Fruit fly (Drosophila melanogaster) whole organism, wandering third instar larva: ENCODE measurements around the gene CG32075.

ENCODE experiments used
- Abd-B ChIP-seq: fragments of >200 bp; optimal IDR thresholded peaks from 2 replicates; lab custom pipeline; 2017; ENCODE audit warnings: missing biosample characterization, missing genetic modification characterization
- CG32264 ChIP-seq: fragments of 200-800 bp; sonication (Bioruptor generic); optimal IDR thresholded peaks from 2 replicates; lab custom pipeline; 2016; ENCODE audit warnings: missing biosample characterization, missing genetic modification characterization
- CG9705 ChIP-seq: fragments of 200-800 bp; sonication (Bioruptor generic); optimal IDR thresholded peaks from 2 replicates; lab custom pipeline; 2018; ENCODE audit warnings: missing biosample characterization, mild to moderate bottlenecking, missing genetic modification characterization
- CrebA ChIP-seq: fragments of 200-800 bp; sonication (Bioruptor generic); optimal IDR thresholded peaks from 2 replicates; lab custom pipeline; 2016; ENCODE audit warnings: missing biosample characterization, mild to moderate bottlenecking, missing genetic modification characterization, borderline replicate concordance
- Dfd ChIP-seq: fragments of >200 bp; optimal IDR thresholded peaks from 2 replicates; lab custom pipeline; 2017; ENCODE audit warnings: missing biosample characterization, missing genetic modification characterization
- Dif ChIP-seq: fragments of 200-275, 200-300 bp; sonication (Bioruptor generic); optimal IDR thresholded peaks from 2 replicates; lab custom pipeline; 2018; ENCODE audit warnings: missing biosample characterization, missing genetic modification characterization; ENCODE audit not compliant: partially characterized antibody
- HLH106 ChIP-seq: fragments of 200-800 bp; optimal IDR thresholded peaks from 3 replicates; lab custom pipeline; 2019; ENCODE audit warnings: missing biosample characterization, mild to moderate bottlenecking, missing genetic modification characterization, moderate library complexity
- Hnf4 ChIP-seq: fragments of 200-800 bp; sonication (Bioruptor generic); optimal IDR thresholded peaks from 2 replicates; lab custom pipeline; 2016; ENCODE audit warnings: missing biosample characterization, mild to moderate bottlenecking, missing genetic modification characterization
- Hr78 ChIP-seq: fragments of >200 bp; optimal IDR thresholded peaks from 2 replicates; lab custom pipeline; 2017; ENCODE audit warnings: missing biosample characterization, missing genetic modification characterization
- Hr83 ChIP-seq: fragments of 200-300 bp; sonication (Bioruptor generic); optimal IDR thresholded peaks from 2 replicates; lab custom pipeline; 2016; ENCODE audit warnings: missing biosample characterization, mild to moderate bottlenecking, missing genetic modification characterization, moderate library complexity; ENCODE audit not compliant: poor library complexity, severe bottlenecking
- Mio ChIP-seq: sonication (Bioruptor generic); optimal IDR thresholded peaks from 2 replicates; lab custom pipeline; 2016; ENCODE audit warnings: missing biosample characterization, missing genetic modification characterization
- Myc ChIP-seq: fragments of >200 bp; optimal IDR thresholded peaks from 2 replicates; lab custom pipeline; 2017
- N ChIP-seq: fragments of >200 bp; optimal IDR thresholded peaks from 2 replicates; lab custom pipeline; 2018; ENCODE audit warnings: missing biosample characterization, missing external identifiers, missing genetic modification characterization
- OdsH ChIP-seq: fragments of 200-800 bp; sonication (Bioruptor generic); optimal IDR thresholded peaks from 2 replicates; lab custom pipeline; 2016; ENCODE audit warnings: missing biosample characterization, mild to moderate bottlenecking, missing genetic modification characterization
- Sp1 ChIP-seq: fragments of 200-800 bp; sonication (Bioruptor generic); optimal IDR thresholded peaks from 3 replicates; lab custom pipeline; 2019; ENCODE audit warnings: missing biosample characterization, mild to moderate bottlenecking, missing genetic modification characterization, moderate library complexity
- Vsx2 ChIP-seq: fragments of 200-300, 225-300 bp; sonication (Bioruptor generic); optimal IDR thresholded peaks from 2 replicates; lab custom pipeline; 2018; ENCODE audit warnings: missing biosample characterization, missing genetic modification characterization; ENCODE audit not compliant: partially characterized antibody
- br ChIP-seq: fragments of 200-800 bp; sonication (Bioruptor generic); optimal IDR thresholded peaks from 2 replicates; lab custom pipeline; 2016; ENCODE audit warnings: missing biosample characterization, missing genetic modification characterization
- brk ChIP-seq: fragments of 200-800 bp; sonication (Bioruptor generic); optimal IDR thresholded peaks from 2 replicates; lab custom pipeline; 2016; ENCODE audit warnings: missing biosample characterization, mild to moderate bottlenecking, missing genetic modification characterization
- dl ChIP-seq, 2 experiments: fragments of 175-275, 200-275 bp in 1 of 2; fragments of 200-275 bp in 1 of 2; sonication (Bioruptor generic); optimal IDR thresholded peaks; lab custom pipeline; 2018; ENCODE audit warnings: mild to moderate bottlenecking in 2 of 2, missing biosample characterization in 2 of 2, missing genetic modification characterization in 2 of 2, moderate library complexity in 2 of 2; ENCODE audit not compliant: partially characterized antibody in 2 of 2, insufficient read depth in 1 of 2
- dmrt93B ChIP-seq: fragments of 200-800 bp; sonication (Bioruptor generic); optimal IDR thresholded peaks from 2 replicates; lab custom pipeline; 2018; ENCODE audit warnings: missing biosample characterization, mild to moderate bottlenecking, missing genetic modification characterization
- dsf ChIP-seq: sonication (Bioruptor generic); optimal IDR thresholded peaks from 2 replicates; lab custom pipeline; 2016; ENCODE audit warnings: missing biosample characterization, missing genetic modification characterization, borderline replicate concordance
- ey ChIP-seq: fragments of 200-800 bp; sonication (Bioruptor generic); optimal IDR thresholded peaks from 2 replicates; lab custom pipeline; 2016; ENCODE audit warnings: missing biosample characterization, missing genetic modification characterization
- foxo ChIP-seq, 2 experiments: fragments of 200-800 bp; sonication (Bioruptor generic); optimal IDR thresholded peaks; 2 replicates in 1 of 2; 3 replicates in 1 of 2; lab custom pipeline; 2016 to 2017; ENCODE audit warnings: missing biosample characterization in 2 of 2, missing genetic modification characterization in 2 of 2
- fru ChIP-seq: fragments of 200-800 bp; sonication (Bioruptor generic); optimal IDR thresholded peaks from 3 replicates; lab custom pipeline; 2016; ENCODE audit warnings: missing biosample characterization, mild to moderate bottlenecking, missing genetic modification characterization
- h ChIP-seq: fragments of 200-800 bp; sonication (Bioruptor generic); optimal IDR thresholded peaks from 3 replicates; lab custom pipeline; 2016; ENCODE audit warnings: missing biosample characterization, mild to moderate bottlenecking, missing genetic modification characterization
- jim ChIP-seq: fragments of 175-275, 200-325 bp; sonication (Bioruptor generic); optimal IDR thresholded peaks from 2 replicates; lab custom pipeline; 2016; ENCODE audit warnings: missing biosample characterization, mild to moderate bottlenecking, missing genetic modification characterization
- lola ChIP-seq: fragments of >200 bp; optimal IDR thresholded peaks from 2 replicates; lab custom pipeline; 2017; ENCODE audit warnings: missing biosample characterization, missing genetic modification characterization
- pan ChIP-seq: fragments of >200 bp; optimal IDR thresholded peaks from 2 replicates; lab custom pipeline; 2017
- psq ChIP-seq: fragments of 200-800 bp; sonication (Bioruptor generic); optimal IDR thresholded peaks from 3 replicates; lab custom pipeline; 2017; ENCODE audit warnings: missing biosample characterization, mild to moderate bottlenecking, missing genetic modification characterization, moderate library complexity
- rgr ChIP-seq: fragments of 200-800 bp; sonication (Bioruptor generic); optimal IDR thresholded peaks from 3 replicates; lab custom pipeline; 2016; ENCODE audit warnings: missing biosample characterization, mild to moderate bottlenecking, missing genetic modification characterization
- sage ChIP-seq: fragments of 200-800 bp; sonication (Bioruptor generic); optimal IDR thresholded peaks from 2 replicates; lab custom pipeline; 2016; ENCODE audit warnings: missing biosample characterization, mild to moderate bottlenecking, missing genetic modification characterization
- sv ChIP-seq: fragments of 200-800 bp; sonication (Bioruptor generic); optimal IDR thresholded peaks from 3 replicates; lab custom pipeline; 2016; ENCODE audit warnings: missing biosample characterization, missing genetic modification characterization
- tai ChIP-seq: sonication (Bioruptor generic); optimal IDR thresholded peaks from 2 replicates; lab custom pipeline; 2016; ENCODE audit warnings: missing biosample characterization, missing genetic modification characterization
- woc ChIP-seq: sonication (Bioruptor generic); optimal IDR thresholded peaks from 2 replicates; lab custom pipeline; 2016; ENCODE audit warnings: missing biosample characterization, mild to moderate bottlenecking, missing genetic modification characterization

CG32075 gene

DNA sequence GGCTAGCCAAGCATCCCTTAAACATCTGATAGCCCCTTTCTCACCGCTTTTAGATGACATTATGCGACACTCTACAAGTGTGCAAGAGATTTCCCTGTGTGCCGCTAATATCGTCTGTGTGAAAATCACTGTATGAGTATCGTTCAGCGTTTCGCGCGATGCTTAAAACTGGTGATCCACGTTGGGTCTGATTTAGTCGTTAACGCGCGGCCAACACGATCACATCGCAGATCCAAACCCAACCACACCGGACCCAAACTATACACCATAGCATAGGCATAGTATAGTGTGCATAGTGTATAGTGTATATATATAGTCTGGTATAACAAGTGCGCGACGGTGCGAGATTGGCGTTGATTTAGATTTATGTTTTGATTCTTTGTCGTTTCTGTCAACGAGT, 10.9 kb downstream of the CG32075 start, which contains the start of gene CG7888:
Gene CG7888, plus strand, starts transcription at position 193 of the 400 bp plus-strand sequence.
- TF ChIP-seq CrebA = no peak
- TF ChIP-seq rgr (GFP tag; lab: Kevin White, UChicago) = no peak
- TF ChIP-seq brk = no peak

DNA sequence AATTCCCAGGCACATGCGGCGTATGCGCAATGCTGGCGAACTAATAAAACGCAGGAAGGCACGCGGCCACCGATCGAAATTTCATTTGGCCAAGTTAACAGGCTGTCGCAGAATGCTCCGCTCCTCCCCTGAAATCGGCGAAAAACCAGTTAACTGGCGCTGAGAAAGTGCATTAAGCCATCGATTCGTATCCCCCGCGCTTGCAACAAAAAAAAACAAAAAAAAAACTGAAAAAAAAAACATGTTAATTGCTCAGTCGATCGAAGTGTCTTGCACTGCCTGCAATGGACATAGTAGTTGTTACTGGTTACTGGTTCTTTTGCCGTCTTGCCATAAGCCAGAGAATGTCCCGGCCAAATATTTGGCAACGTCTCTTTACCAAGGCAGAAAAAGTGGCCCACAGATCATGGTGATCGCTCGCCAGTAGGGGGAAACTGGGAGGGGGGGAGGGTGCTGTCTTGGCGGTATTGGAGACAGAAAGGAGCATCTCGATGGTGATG, 11.9 kb downstream of the CG32075 start:
- TF ChIP-seq dsf (GFP tag; lab: Kevin White, UChicago) (no peak), fru (peak; percentile 4)
- TF ChIP-seq, all 38 proteins: peak for 1

DNA sequence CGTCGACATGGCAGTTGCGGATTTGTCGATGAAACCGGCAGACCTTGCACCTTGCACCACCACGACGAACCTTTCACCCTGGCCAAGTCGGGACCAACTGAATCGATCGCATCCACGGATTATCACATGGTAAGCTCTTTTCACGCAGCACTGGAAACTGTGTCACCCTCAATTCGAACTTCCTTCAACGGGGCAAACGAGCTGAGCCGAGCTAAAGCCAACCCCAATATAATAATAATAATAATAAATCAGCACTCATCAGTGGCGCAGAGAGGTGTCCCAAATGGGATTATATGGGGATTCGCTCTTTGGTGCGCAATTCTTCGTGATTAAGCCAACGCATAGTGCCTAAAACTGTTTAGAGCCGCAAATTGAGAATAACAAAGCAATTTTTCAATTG, 13.5 kb downstream of the CG32075 start, which contains the start of gene CG43693:
Gene CG43693, minus strand, starts transcription at position 101 of the 400 bp plus-strand sequence.
- TF ChIP-seq fru = no peak
- TF ChIP-seq brk = no peak
- no peak for TF ChIP-seq CG9705 (GFP tag; lab: Kevin White, UChicago)
- TF ChIP-seq Dif = no peak
- no peak for TF ChIP-seq sv (GFP tag; lab: Kevin White, UChicago)
- no peak for TF ChIP-seq lola (GFP tag; lab: Kevin White, UChicago)
- no peak for TF ChIP-seq Hr78 (GFP tag; lab: Kevin White, UChicago)
- no peak for TF ChIP-seq Dfd (GFP tag; lab: Kevin White, UChicago)
- no peak for TF ChIP-seq jim (GFP tag; lab: Kevin White, UChicago)
- no peak for TF ChIP-seq Mio (GFP tag; lab: Kevin White, UChicago)
- TF ChIP-seq foxo (GFP tag; optimal IDR thresholded peaks at IDR 0.05; lab: Kevin White, UChicago) = no peak
- TF ChIP-seq woc = no peak
- no peak for TF ChIP-seq CrebA
- TF ChIP-seq Hnf4 (GFP tag; lab: Kevin White, UChicago) = no peak
- TF ChIP-seq br (GFP tag; lab: Kevin White, UChicago) = no peak
- no peak for TF ChIP-seq Vsx2 (GFP tag; lab: Kevin White, UChicago)

DNA sequence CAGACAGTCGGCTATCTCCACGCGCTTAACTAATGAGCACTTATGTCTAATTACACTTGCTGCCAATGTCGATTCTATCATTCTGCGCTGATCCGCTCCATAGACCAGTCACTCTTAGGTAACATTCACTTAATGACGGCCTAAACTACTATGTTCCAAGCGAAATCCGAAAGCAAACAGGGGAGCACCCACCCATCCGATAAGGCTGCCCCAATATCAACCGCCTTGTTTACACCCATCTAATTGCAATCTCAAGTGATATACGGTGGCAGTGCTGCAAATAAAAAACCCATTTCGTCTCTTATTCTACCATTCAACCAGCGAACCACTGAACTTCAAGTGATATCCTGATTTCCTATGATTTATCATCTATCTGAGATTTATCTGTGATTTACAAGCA, 15.3 kb downstream of the CG32075 start:
- no peak for TF ChIP-seq Mio (GFP tag; lab: Kevin White, UChicago)
- no peak for TF ChIP-seq sv (GFP tag; lab: Kevin White, UChicago)
- no peak for TF ChIP-seq rgr (GFP tag; lab: Kevin White, UChicago)
- TF ChIP-seq N (GFP tag; lab: Kevin White, UChicago) = no peak
- TF ChIP-seq br (GFP tag; lab: Kevin White, UChicago) = no peak
- TF ChIP-seq dmrt93B (GFP tag; lab: Kevin White, UChicago) = no peak
- TF ChIP-seq sage (GFP tag; lab: Kevin White, UChicago) = no peak
- no peak for TF ChIP-seq OdsH (GFP tag; lab: Kevin White, UChicago)
- no peak for TF ChIP-seq jim (GFP tag; lab: Kevin White, UChicago)
- TF ChIP-seq Hnf4 (GFP tag; lab: Kevin White, UChicago) = no peak
- TF ChIP-seq woc = no peak
- TF ChIP-seq Abd-B (GFP tag; lab: Kevin White, UChicago) = no peak
- TF ChIP-seq dsf (GFP tag; lab: Kevin White, UChicago) = no peak
- no peak for TF ChIP-seq Vsx2 (GFP tag; lab: Kevin White, UChicago)
- no peak for TF ChIP-seq CG9705 (GFP tag; lab: Kevin White, UChicago)
- TF ChIP-seq Sp1 (GFP tag; lab: Kevin White, UChicago) = no peak
- no peak for TF ChIP-seq brk
- TF ChIP-seq CG32264 (GFP tag; lab: Kevin White, UChicago) = no peak
- no peak for TF ChIP-seq HLH106 (tag; lab: Kevin White, UChicago)
- no peak for TF ChIP-seq pan
- TF ChIP-seq, all 38 proteins: peak for 0

DNA sequence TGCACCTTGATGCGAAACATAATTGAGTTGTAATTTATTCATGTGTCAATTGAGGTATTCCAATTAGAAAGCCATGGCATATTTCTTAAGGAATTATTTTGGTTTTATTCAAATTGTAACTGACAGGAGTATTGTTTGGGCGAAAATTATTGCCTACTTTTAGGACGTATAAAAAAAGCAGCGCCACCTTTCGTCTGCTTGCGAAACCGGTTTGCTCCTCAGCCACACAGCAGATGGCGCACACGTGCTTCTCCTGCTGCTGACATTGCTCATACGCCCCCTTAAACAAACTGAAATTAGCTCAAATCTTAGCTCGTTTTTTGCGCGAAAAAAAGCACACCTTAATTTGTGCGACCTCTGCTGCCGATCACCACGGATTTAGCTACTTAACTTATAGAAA, 16.9 kb downstream of the CG32075 start:
- TF ChIP-seq Hr83 (peak; percentile 67), br (GFP tag; lab: Kevin White, UChicago) (peak; percentile 73), Hnf4 (GFP tag; lab: Kevin White, UChicago) (peak; percentile 43), CG32264 (GFP tag; lab: Kevin White, UChicago) (no peak), ey (peak; percentile 44), pan (no peak), Myc (lab: Kevin White, UChicago) (peak; percentile 92), CG9705 (GFP tag; lab: Kevin White, UChicago) (no peak), OdsH (GFP tag; lab: Kevin White, UChicago) (peak; percentile 60), Vsx2 (GFP tag; lab: Kevin White, UChicago) (peak; percentile 85), rgr (GFP tag; lab: Kevin White, UChicago) (no peak), dmrt93B (GFP tag; lab: Kevin White, UChicago) (peak; percentile 21), dsf (GFP tag; lab: Kevin White, UChicago) (no peak), HLH106 (tag; lab: Kevin White, UChicago) (peak; percentile 45), h (peak; percentile 55), fru (peak; percentile 60), foxo (GFP tag; optimal IDR thresholded peaks at IDR 0.05; lab: Kevin White, UChicago) (peak in 1 of 2 experiments; percentile 74), dl (GFP tag; optimal IDR thresholded peaks at IDR 0.05; lab: Kevin White, UChicago; ENCODE audit: insufficient read depth in 1 of 2, partially characterized antibody in 2 of 2) (no peak), jim (GFP tag; lab: Kevin White, UChicago) (peak; percentile 3), psq (GFP tag; lab: Kevin White, UChicago) (peak; percentile 28), woc (no peak), sv (GFP tag; lab: Kevin White, UChicago) (peak; percentile 24), tai (GFP tag; lab: Kevin White, UChicago) (peak; percentile 43)
